Fruit fly (Drosophila melanogaster): ENCODE results near the gene Nplp3.

DNA sequence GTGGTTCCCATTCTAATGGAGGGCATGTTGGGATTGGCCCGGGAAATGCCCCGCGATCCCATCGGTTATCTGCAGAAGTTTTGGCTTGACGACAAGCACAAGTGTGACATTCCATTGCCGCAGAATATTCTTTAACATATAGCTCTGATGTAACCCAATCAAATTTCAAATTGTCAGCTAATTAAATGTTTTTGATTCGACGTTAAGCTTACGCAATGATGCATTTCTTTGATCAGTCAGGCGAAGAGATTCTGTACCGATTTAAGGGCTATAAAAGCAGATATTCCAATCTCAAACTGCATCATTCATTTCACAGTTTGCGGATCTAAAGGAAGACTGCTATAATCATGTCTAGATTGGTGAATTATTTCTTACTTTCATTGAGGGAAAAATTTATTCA lies 13.8 kb downstream of the Nplp3 start, which contains the start of gene retinin:
- TF ChIP-seq CG17806 (tag; optimal IDR thresholded peaks at IDR 0.05) = no peak
- TF ChIP-seq CG15710 (tag; optimal IDR thresholded peaks at IDR 0.05) = no peak
- no peak for TF ChIP-seq CG8159 (tag; optimal IDR thresholded peaks at IDR 0.05)
- no peak for TF ChIP-seq CG8301 (tag; optimal IDR thresholded peaks at IDR 0.05)
- no peak for TF ChIP-seq EcR (GFP tag; optimal IDR thresholded peaks at IDR 0.05)
- no peak for TF ChIP-seq Ets98B (GFP tag; IDR thresholded peaks at IDR 0.05)
- TF ChIP-seq Pif1A (GFP tag; optimal IDR thresholded peaks at IDR 0.05) = no peak
- TF ChIP-seq CG32121 (GFP tag; IDR thresholded peaks at IDR 0.05) = no peak
- TF ChIP-seq CG10348 (GFP tag; IDR thresholded peaks at IDR 0.05) = no peak
- no peak for TF ChIP-seq D1 (tag; optimal IDR thresholded peaks at IDR 0.05)
- no peak for TF ChIP-seq CG9948 (tag; optimal IDR thresholded peaks at IDR 0.05)
- TF ChIP-seq CG13204 (GFP tag; optimal IDR thresholded peaks at IDR 0.05) = no peak
- TF ChIP-seq Pif1B (GFP tag; optimal IDR thresholded peaks at IDR 0.05) = no peak

Measured in whole organism, pupa.